Worm (Caenorhabditis elegans): ENCODE data around the gene srj-9.
A peak's percentile ranks its signal among the peaks of the same experiment; 100 is the strongest.

Gene srj-9

DNA sequence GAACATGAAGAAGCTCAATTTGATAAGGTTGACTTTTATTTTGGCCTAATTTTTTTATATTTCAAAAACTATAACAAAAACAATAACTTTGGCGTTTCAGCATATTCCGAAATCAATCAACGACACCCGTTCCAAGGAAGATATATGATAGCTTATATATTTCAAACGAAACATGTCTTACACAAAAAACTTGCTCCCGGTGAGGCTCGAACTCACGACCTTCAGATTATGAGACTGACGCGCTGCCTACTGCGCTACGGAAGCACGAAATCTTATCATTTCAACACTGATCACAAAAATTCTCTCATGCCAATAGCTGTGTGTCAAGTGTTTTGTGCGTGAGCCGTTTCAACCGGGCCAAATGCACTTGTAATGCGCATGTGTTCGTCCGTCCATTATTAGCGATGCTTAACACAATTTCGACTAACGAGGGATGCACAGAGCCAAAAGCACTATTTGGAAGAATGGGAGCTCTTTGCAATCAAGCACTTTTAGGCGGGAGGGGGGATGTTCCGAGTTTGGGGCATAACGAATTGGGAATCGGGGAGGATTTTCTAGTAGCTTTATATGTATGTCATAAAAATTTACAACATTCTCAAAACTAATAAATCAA, 23.5 kb downstream of the srj-9 start:
- TF ChIP-seq T23F11.4 (GFP tag; optimal IDR thresholded peaks at IDR 0.05) (no peak), unc-42 (tag; optimal IDR thresholded peaks at IDR 0.05) (peak; percentile 77), ceh-14 (tag; optimal IDR thresholded peaks at IDR 0.05) (no peak), madf-2 (tag; optimal IDR thresholded peaks at IDR 0.05) (no peak), pha-2 (tag; optimal IDR thresholded peaks at IDR 0.05) (no peak), odd-2 (tag; optimal IDR thresholded peaks at IDR 0.05) (no peak)

- no peak for TF ChIP-seq pag-3 (tag; optimal IDR thresholded peaks at IDR 0.05; ENCODE audit: borderline replicate concordance)
- no peak for TF ChIP-seq pha-4 (tag; optimal IDR thresholded peaks at IDR 0.05)
- no peak for TF ChIP-seq F13H6.1 (tag; optimal IDR thresholded peaks at IDR 0.05)
- no peak for TF ChIP-seq ceh-14 (tag; optimal IDR thresholded peaks at IDR 0.05)
- no peak for TF ChIP-seq fkh-10 (GFP tag; optimal IDR thresholded peaks at IDR 0.05)
- TF ChIP-seq rnt-1 (tag; optimal IDR thresholded peaks at IDR 0.05): no peak
- TF ChIP-seq K09A11.1 (tag; optimal IDR thresholded peaks at IDR 0.05; ENCODE audit: insufficient read depth): no peak
- no peak for TF ChIP-seq ceh-19 (GFP tag; optimal IDR thresholded peaks at IDR 0.05)
- TF ChIP-seq unc-3 (GFP tag; conservative IDR thresholded peaks at IDR 0.05): no peak
- TF ChIP-seq unc-3 (tag; optimal IDR thresholded peaks at IDR 0.05): no peak
- TF ChIP-seq pqm-1 (tag; optimal IDR thresholded peaks at IDR 0.05): no peak
- TF ChIP-seq ets-4 (tag; optimal IDR thresholded peaks at IDR 0.05): no peak
- TF ChIP-seq ztf-16 (tag; optimal IDR thresholded peaks at IDR 0.05): no peak
- TF ChIP-seq pha-2 (tag; optimal IDR thresholded peaks at IDR 0.05): no peak
- TF ChIP-seq unc-42 (tag; optimal IDR thresholded peaks at IDR 0.05): no peak
- TF ChIP-seq nhr-232 (tag; optimal IDR thresholded peaks at IDR 0.05): no peak
These were observed 28.2 kb downstream of the srj-9 start, which contains the start of gene slc-28.2 for ce11 chrV:3459919-3460318. Gene slc-28.2 (plus strand): TSS chrV:3460219.

ce11 chrV:3463514-3463913, 31.8 kb downstream of the srj-9 start, which contains the start of gene slc-28.1:
Gene slc-28.1 (plus strand): TSS chrV:3463814.
- TF ChIP-seq ttx-3 (tag; optimal IDR thresholded peaks at IDR 0.05) (no peak), C38D4.7 (GFP tag; optimal IDR thresholded peaks at IDR 0.05) (no peak), tbx-2 (tag; optimal IDR thresholded peaks at IDR 0.05) (no peak)

ce11 chrV:3464897-3465296, 33.2 kb downstream of the srj-9 start:
- no peak for TF ChIP-seq ceh-24 (tag; optimal IDR thresholded peaks at IDR 0.05)
- no peak for TF ChIP-seq madf-2 (tag; optimal IDR thresholded peaks at IDR 0.05)
- no peak for TF ChIP-seq ceh-34 (tag; optimal IDR thresholded peaks at IDR 0.05)
- TF ChIP-seq nfya-1 (tag; optimal IDR thresholded peaks at IDR 0.05): no peak
- TF ChIP-seq pros-1 (tag; optimal IDR thresholded peaks at IDR 0.05): no peak
- TF ChIP-seq fax-1 (tag; optimal IDR thresholded peaks at IDR 0.05): no peak
- no peak for TF ChIP-seq C38D4.7 (GFP tag; optimal IDR thresholded peaks at IDR 0.05)
- TF ChIP-seq hlh-8 (tag; optimal IDR thresholded peaks at IDR 0.05): no peak
- no peak for TF ChIP-seq ceh-19 (GFP tag; optimal IDR thresholded peaks at IDR 0.05)
- no peak for TF ChIP-seq lim-6 (tag; optimal IDR thresholded peaks at IDR 0.05)
- TF ChIP-seq ceh-18 (tag; optimal IDR thresholded peaks at IDR 0.05): no peak
- no peak for TF ChIP-seq rnt-1 (tag; optimal IDR thresholded peaks at IDR 0.05)
- TF ChIP-seq hlh-6 (tag; optimal IDR thresholded peaks at IDR 0.05): no peak
- TF ChIP-seq ceh-22 (tag; optimal IDR thresholded peaks at IDR 0.05): no peak
- no peak for TF ChIP-seq unc-55 (GFP tag; optimal IDR thresholded peaks at IDR 0.05)
- TF ChIP-seq nhr-11 (tag; optimal IDR thresholded peaks at IDR 0.05): no peak
- TF ChIP-seq ceh-9 (tag; optimal IDR thresholded peaks at IDR 0.05): no peak
- no peak for TF ChIP-seq tbx-7 (tag; optimal IDR thresholded peaks at IDR 0.05)
- TF ChIP-seq pqm-1 (tag; optimal IDR thresholded peaks at IDR 0.05): no peak
